Worm (Caenorhabditis elegans): ENCODE measurements around the gene C33C12.7.

DNA sequence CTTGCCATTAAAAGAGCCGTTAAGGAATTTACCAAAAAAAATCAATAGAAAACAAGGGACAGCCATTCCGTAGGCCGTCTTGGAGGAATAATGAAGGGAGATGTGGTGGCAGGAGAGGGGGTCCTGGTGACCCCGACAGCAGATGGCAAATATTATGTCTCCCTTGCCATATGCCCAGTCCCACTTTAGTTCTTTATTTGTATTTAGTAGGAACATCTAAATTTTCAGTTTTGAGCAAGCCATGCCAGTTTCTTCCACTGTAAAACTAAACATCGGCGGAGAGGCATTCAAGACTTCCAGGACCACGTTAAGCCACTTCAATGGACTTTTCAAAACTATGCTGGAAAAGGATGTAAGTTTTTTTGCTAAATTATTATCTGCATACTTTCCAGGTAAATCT lies 38.0 kb downstream of the C33C12.7 start, which contains the start of gene C40A11.4:
- no peak for TF ChIP-seq snpc-4 (tag; optimal IDR thresholded peaks at IDR 0.05)
- no peak for TF ChIP-seq lsy-2 (tag; optimal IDR thresholded peaks at IDR 0.05)
- no peak for TF ChIP-seq nhr-237 (tag; optimal IDR thresholded peaks at IDR 0.05)
- no peak for TF ChIP-seq nhr-76 (tag; optimal IDR thresholded peaks at IDR 0.05)
- no peak for TF ChIP-seq tbx-8 (GFP tag; optimal IDR thresholded peaks at IDR 0.05)
- no peak for TF ChIP-seq unc-62 (GFP tag; optimal IDR thresholded peaks at IDR 0.05)
- no peak for TF ChIP-seq ztf-11 (tag; optimal IDR thresholded peaks at IDR 0.05)
- no peak for TF ChIP-seq mab-5 (tag; optimal IDR thresholded peaks at IDR 0.05)
- no peak for TF ChIP-seq elt-3 (tag; optimal IDR thresholded peaks at IDR 0.05)
- no peak for TF ChIP-seq blmp-1 (tag; optimal IDR thresholded peaks at IDR 0.05)

Measured in whole organism, mixed stage, embryonic.